Worm (Caenorhabditis elegans): Measurements from ENCODE around the gene T02H6.1.

T02H6.1 gene

ce11 chrII:674116-674515 lies 35.1 kb upstream of the T02H6.1 start, which contains the start of gene Y39F10C.3:
Y39F10C.3 (plus strand) TSS chrII:674416.
- no peak for TF ChIP-seq nhr-80 (tag; optimal IDR thresholded peaks at IDR 0.05)
- no peak for TF ChIP-seq T07F8.4 (tag; optimal IDR thresholded peaks at IDR 0.05)
- TF ChIP-seq F39B2.1 (GFP tag; IDR thresholded peaks at IDR 0.05) = no peak
- TF ChIP-seq ztf-18 (tag; optimal IDR thresholded peaks at IDR 0.05) = no peak
- no peak for TF ChIP-seq B0336.3 (GFP tag; IDR thresholded peaks at IDR 0.05)
- TF ChIP-seq B0261.1 (tag; optimal IDR thresholded peaks at IDR 0.05) = no peak
- TF ChIP-seq pbrm-1 (GFP tag; IDR thresholded peaks at IDR 0.05) = no peak

ce11 chrII:675303-675702 lies 33.9 kb upstream of the T02H6.1 start, which contains the start of gene Y39F10C.1:
Y39F10C.1 (plus strand) TSS chrII:675603.
- TF ChIP-seq F37B4.10 (GFP tag; IDR thresholded peaks at IDR 0.05) = no peak
- TF ChIP-seq snpc-1.3 (tag; optimal IDR thresholded peaks at IDR 0.05; ENCODE audit: insufficient read depth) = no peak
- TF ChIP-seq bed-1 (GFP tag; IDR thresholded peaks at IDR 0.05) = no peak
- TF ChIP-seq bed-2 (GFP tag; IDR thresholded peaks at IDR 0.05) = no peak

- no peak for TF ChIP-seq pha-4 (tag; optimal IDR thresholded peaks at IDR 0.05)
- no peak for TF ChIP-seq pbrm-1 (GFP tag; IDR thresholded peaks at IDR 0.05)
- no peak for TF ChIP-seq ztf-3 (GFP tag; optimal IDR thresholded peaks at IDR 0.05)
- TF ChIP-seq Y67H2A.10 (GFP tag; conservative IDR thresholded peaks at IDR 0.05) = no peak
- TF ChIP-seq dpff-1 (tag; optimal IDR thresholded peaks at IDR 0.05) = no peak
- no peak for TF ChIP-seq lin-26 (GFP tag; IDR thresholded peaks at IDR 0.05)
- no peak for TF ChIP-seq him-1 (tag; optimal IDR thresholded peaks at IDR 0.05)
These were observed 33.4 kb upstream of the T02H6.1 start for ce11 chrII:675822-676221.

- TF ChIP-seq lag-1 (GFP tag; IDR thresholded peaks at IDR 0.05) = no peak
- no peak for TF ChIP-seq snpc-1.3 (tag; optimal IDR thresholded peaks at IDR 0.05; ENCODE audit: insufficient read depth)
- TF ChIP-seq rpc-1 (optimal IDR thresholded peaks at IDR 0.05) = no peak
- no peak for TF ChIP-seq rpc-1 (tag; optimal IDR thresholded peaks at IDR 0.05)
- no peak for TF ChIP-seq mcd-1 (GFP tag; IDR thresholded peaks at IDR 0.05)
- no peak for TF ChIP-seq Y79H2A.3 (GFP tag; conservative IDR thresholded peaks at IDR 0.05)
- TF ChIP-seq ceh-100 (GFP tag; IDR thresholded peaks at IDR 0.05) = no peak
- no peak for TF ChIP-seq ceh-58 (GFP tag; IDR thresholded peaks at IDR 0.05)
- no peak for TF ChIP-seq rcor-1 (GFP tag; IDR thresholded peaks at IDR 0.05)
- TF ChIP-seq B0019.2 (GFP tag; conservative IDR thresholded peaks at IDR 0.05) = no peak
- no peak for TF ChIP-seq chd-7 (tag; optimal IDR thresholded peaks at IDR 0.05)
- no peak for TF ChIP-seq hsf-1 (GFP tag; IDR thresholded peaks at IDR 0.05)
- no peak for TF ChIP-seq mel-28 (tag; optimal IDR thresholded peaks at IDR 0.05; ENCODE audit: borderline replicate concordance)
- TF ChIP-seq madf-10 (tag; optimal IDR thresholded peaks at IDR 0.05) = no peak
- no peak for TF ChIP-seq tbp1 (GFP tag; optimal IDR thresholded peaks at IDR 0.05)
- TF ChIP-seq tbx-9 (tag; optimal IDR thresholded peaks at IDR 0.05; ENCODE audit: borderline replicate concordance) = no peak
- TF ChIP-seq snpc-3.4 (tag; optimal IDR thresholded peaks at IDR 0.05) = no peak
- no peak for TF ChIP-seq gei-17 (GFP tag; optimal IDR thresholded peaks at IDR 0.05)
- TF ChIP-seq somi-1 (GFP tag; optimal IDR thresholded peaks at IDR 0.05) = no peak
- no peak for TF ChIP-seq attf-5 (GFP tag; optimal IDR thresholded peaks at IDR 0.05)
These were observed 30.6 kb upstream of the T02H6.1 start, which contains the start of gene T02H6.9 for ce11 chrII:678581-678980. T02H6.9 (plus strand) TSS chrII:678881.
